Worm (Caenorhabditis elegans) whole organism, midembryonic: ENCODE data around the gene rnr-1.

ENCODE experiments used
- cog-1 ChIP-seq: sonication (generic microtip); optimal IDR thresholded peaks from 2 replicates; lab custom pipeline; 2016; ENCODE audit warnings: missing genetic modification characterization, missing compliant biosample characterization
- flt-1 ChIP-seq: fragments of 200-800 bp; sonication (Bioruptor generic); IDR thresholded peaks from 2 replicates; pipeline ENCODE4 v1.3.6; 2022; ENCODE audit warnings: missing genetic modification characterization, missing compliant biosample characterization

DNA sequence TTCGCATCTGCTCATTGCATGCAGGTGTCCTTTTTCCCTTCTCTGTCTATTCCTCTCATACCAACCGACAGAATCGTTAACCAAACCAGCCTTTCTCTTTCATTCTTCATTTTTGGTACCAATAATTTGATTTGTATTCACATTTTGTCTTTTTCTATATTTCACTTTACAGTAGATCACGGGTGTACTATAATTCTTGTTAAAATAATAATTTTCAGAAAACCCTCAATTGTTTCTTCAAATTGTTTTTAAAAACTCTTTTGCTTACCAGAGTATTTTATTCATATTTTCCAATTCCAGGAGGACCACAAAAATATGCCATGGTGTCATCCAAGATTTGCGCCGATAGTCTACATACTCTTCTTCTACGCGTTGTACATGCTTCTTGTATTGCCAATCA, 22.1 kb upstream of the rnr-1 start, which contains the start of gene T02C1.2:
- TF ChIP-seq cog-1 (no peak), flt-1 (no peak)
